Fruit fly (Drosophila melanogaster): ENCODE results near the gene osp.

dm6 chr2L:14642090-14642632 lies 47.0 kb downstream of the osp start:
- TF ChIP-seq psq (optimal IDR thresholded peaks at IDR 0.05), result no peak
- TF ChIP-seq Dll (optimal IDR thresholded peaks at IDR 0.05), result no peak
- TF ChIP-seq usp (GFP tag; optimal IDR thresholded peaks at IDR 0.05), result no peak
- TF ChIP-seq pan (optimal IDR thresholded peaks at IDR 0.05), result no peak
- no peak for TF ChIP-seq CG8478 (optimal IDR thresholded peaks at IDR 0.05)

Measured in whole organism.